Worm (Caenorhabditis elegans): ENCODE measurements around the gene Y46G5A.38.

DNA sequence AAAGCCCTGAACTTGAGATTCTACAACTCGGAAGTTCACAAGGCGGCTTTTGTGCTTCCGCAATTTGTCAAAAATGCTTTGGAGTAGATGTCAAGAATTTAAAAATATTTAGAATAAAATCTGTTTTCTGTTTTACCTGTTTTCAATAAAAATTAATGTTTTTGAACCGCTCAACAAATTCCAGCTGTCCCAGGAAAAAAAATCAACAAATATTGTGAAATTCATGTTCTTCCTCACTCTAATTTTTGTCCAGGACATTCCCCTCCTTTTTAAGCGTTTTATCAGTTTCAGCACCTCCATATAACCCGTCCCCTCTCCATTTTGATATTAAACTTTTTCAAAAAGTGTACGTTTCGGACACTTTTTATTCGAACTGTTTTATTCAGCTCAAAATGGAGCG lies 16.1 kb upstream of the Y46G5A.38 start, which contains the start of gene Y46G5A.20:
- no peak for TF ChIP-seq blmp-1 (tag; optimal IDR thresholded peaks at IDR 0.05)
- no peak for TF ChIP-seq lsy-2 (tag; optimal IDR thresholded peaks at IDR 0.05)
- TF ChIP-seq tbx-2 (tag; optimal IDR thresholded peaks at IDR 0.05), result no peak
- TF ChIP-seq alr-1 (tag; optimal IDR thresholded peaks at IDR 0.05; ENCODE audit: borderline replicate concordance), result no peak
- TF ChIP-seq nhr-71 (tag; optimal IDR thresholded peaks at IDR 0.05), result no peak
- TF ChIP-seq ztf-4 (tag; optimal IDR thresholded peaks at IDR 0.05), result no peak
- no peak for TF ChIP-seq elt-2 (tag; optimal IDR thresholded peaks at IDR 0.05)
- TF ChIP-seq ceh-90 (tag; optimal IDR thresholded peaks at IDR 0.05), result no peak
- TF ChIP-seq zag-1 (tag; optimal IDR thresholded peaks at IDR 0.05), result no peak
